Fruit fly (Drosophila melanogaster) whole organism, embryonic: ENCODE results near the gene IntS10.

Source experiments
- ATbp ChIP-seq: fragments of 200-800 bp; sonication (Bioruptor generic); optimal IDR thresholded peaks from 2 replicates; lab custom pipeline; 2017; ENCODE audit warnings: missing biosample characterization, mild to moderate bottlenecking, missing genetic modification characterization, missing genetic modification reagents
- Abd-B ChIP-seq: fragments of 200-800 bp; sonication (Bioruptor generic); optimal IDR thresholded peaks from 2 replicates; lab custom pipeline; 2018; ENCODE audit warnings: missing biosample characterization, mild to moderate bottlenecking, missing genetic modification characterization, moderate library complexity
- CG11247 ChIP-seq: fragments of 200-800 bp; sonication (Bioruptor generic); IDR thresholded peaks from 2 replicates; pipeline ENCODE4 v1.3.6; 2022; ENCODE audit warnings: missing biosample characterization, missing genetic modification characterization
- CG12236 ChIP-seq: fragments of 200-800 bp; sonication (Bioruptor generic); optimal IDR thresholded peaks from 2 replicates; lab custom pipeline; 2016; ENCODE audit warnings: missing biosample characterization, missing genetic modification characterization
- CG1233 ChIP-seq: fragments of 200-800 bp; sonication (Bioruptor generic); optimal IDR thresholded peaks from 4 replicates; lab custom pipeline; 2018; ENCODE audit warnings: missing biosample characterization, mild to moderate bottlenecking, missing genetic modification characterization
- CG12391 ChIP-seq: fragments of 200-800 bp; sonication (Bioruptor generic); optimal IDR thresholded peaks from 3 replicates; lab custom pipeline; 2018; ENCODE audit warnings: missing biosample characterization, mild to moderate bottlenecking, missing genetic modification characterization, moderate library complexity
- CG12659 ChIP-seq: fragments of 200-800 bp; sonication (Bioruptor generic); optimal IDR thresholded peaks from 3 replicates; lab custom pipeline; 2017; ENCODE audit warnings: mild to moderate bottlenecking, missing biosample characterization, missing genetic modification reagents, missing genetic modification characterization
- CG13424 ChIP-seq: fragments of 200-800 bp; sonication (Bioruptor generic); optimal IDR thresholded peaks from 2 replicates; lab custom pipeline; 2019; ENCODE audit warnings: missing biosample characterization, mild to moderate bottlenecking, missing genetic modification characterization, moderate library complexity
- CG14014 ChIP-seq: fragments of 200-800 bp; sonication (Bioruptor generic); IDR thresholded peaks from 2 replicates; pipeline ENCODE4 v1.3.6; 2022; ENCODE audit warnings: missing biosample characterization, missing genetic modification characterization
- CG14441 ChIP-seq: fragments of 200-800 bp; sonication (Bioruptor generic); IDR thresholded peaks from 2 replicates; pipeline ENCODE4 v1.3.6; 2022; ENCODE audit warnings: missing biosample characterization, missing genetic modification characterization
- CG15073 ChIP-seq: fragments of 200-800 bp; sonication (Bioruptor generic); optimal IDR thresholded peaks from 2 replicates; lab custom pipeline; 2016; ENCODE audit warnings: missing biosample characterization, missing genetic modification characterization
- CG15601 ChIP-seq: fragments of 200-800 bp; sonication (Bioruptor generic); optimal IDR thresholded peaks from 3 replicates; lab custom pipeline; 2019; ENCODE audit warnings: missing biosample characterization, mild to moderate bottlenecking, missing genetic modification characterization, moderate library complexity
- CG1792 ChIP-seq: fragments of 200-800 bp; sonication (Bioruptor generic); optimal IDR thresholded peaks from 2 replicates; lab custom pipeline; 2016; ENCODE audit warnings: missing biosample characterization, missing genetic modification characterization
- CG31388 ChIP-seq: fragments of 200-800 bp; sonication (Bioruptor generic); optimal IDR thresholded peaks from 2 replicates; lab custom pipeline; 2016; ENCODE audit warnings: missing biosample characterization, missing genetic modification characterization
- CG32772 ChIP-seq: fragments of 200-800 bp; sonication (Bioruptor generic); IDR thresholded peaks from 2 replicates; pipeline ENCODE4 v1.3.6; 2022; ENCODE audit warnings: missing biosample characterization, missing genetic modification characterization
- CG6272 ChIP-seq: fragments of 200-800 bp; sonication (Bioruptor generic); IDR thresholded peaks from 2 replicates; pipeline ENCODE4 v1.3.6; 2022; ENCODE audit warnings: missing biosample characterization, missing genetic modification characterization
- CG8478 ChIP-seq: fragments of >200 bp; optimal IDR thresholded peaks from 2 replicates; lab custom pipeline; 2018
- CG9876 ChIP-seq: fragments of 200-800 bp; sonication (Bioruptor generic); optimal IDR thresholded peaks from 2 replicates; lab custom pipeline; 2016; ENCODE audit warnings: missing biosample characterization, missing genetic modification characterization
- CrebB ChIP-seq: fragments of 200-800 bp; sonication (Bioruptor generic); optimal IDR thresholded peaks from 3 replicates; lab custom pipeline; 2018; ENCODE audit warnings: missing biosample characterization, mild to moderate bottlenecking, missing genetic modification characterization
- Fer3 ChIP-seq: fragments of 200-800 bp; sonication (Bioruptor generic); optimal IDR thresholded peaks from 2 replicates; lab custom pipeline; 2018; ENCODE audit warnings: missing biosample characterization, mild to moderate bottlenecking, missing genetic modification characterization, moderate library complexity
- Hr51 ChIP-seq, 2 experiments: fragments of 200-800 bp; sonication (Bioruptor generic); optimal IDR thresholded peaks; 2 replicates in 1 of 2; 3 replicates in 1 of 2; lab custom pipeline; 2016 to 2018; ENCODE audit warnings: missing biosample characterization in 2 of 2, missing genetic modification characterization in 2 of 2, mild to moderate bottlenecking in 1 of 2, moderate library complexity in 1 of 2
- Hsf ChIP-seq: fragments of 200-800 bp; sonication (Bioruptor generic); optimal IDR thresholded peaks from 3 replicates; lab custom pipeline; 2016; ENCODE audit warnings: missing biosample characterization, missing genetic modification characterization
- MESR4 ChIP-seq: fragments of 200-800 bp; sonication (Bioruptor generic); optimal IDR thresholded peaks from 2 replicates; lab custom pipeline; 2018; ENCODE audit warnings: missing biosample characterization, mild to moderate bottlenecking, missing genetic modification characterization, moderate library complexity
- Mad ChIP-seq: fragments of 200-800 bp; sonication (Bioruptor generic); optimal IDR thresholded peaks from 2 replicates; lab custom pipeline; 2016; ENCODE audit warnings: missing biosample characterization, missing genetic modification characterization
- Nf-YA ChIP-seq: fragments of 200-800 bp; sonication (Bioruptor generic); IDR thresholded peaks from 2 replicates; pipeline ENCODE4 v1.3.6; 2022; ENCODE audit warnings: missing biosample characterization, missing genetic modification characterization
- Rx ChIP-seq: fragments of 200-800 bp; sonication (Bioruptor generic); IDR thresholded peaks from 2 replicates; pipeline ENCODE4 v1.3.6; 2022; ENCODE audit warnings: missing biosample characterization, missing genetic modification characterization
- Side ChIP-seq: fragments of 200-800 bp; sonication (Bioruptor generic); optimal IDR thresholded peaks from 2 replicates; lab custom pipeline; 2016; ENCODE audit warnings: missing biosample characterization, missing genetic modification characterization
- Xbp1 ChIP-seq: fragments of 200-800 bp; sonication (Bioruptor generic); optimal IDR thresholded peaks from 3 replicates; lab custom pipeline; 2016; ENCODE audit warnings: missing biosample characterization, mild to moderate bottlenecking, missing genetic modification characterization
- ara ChIP-seq: fragments of 200-800 bp; sonication (Bioruptor generic); IDR thresholded peaks from 2 replicates; pipeline ENCODE4 v1.3.6; 2022; ENCODE audit warnings: missing biosample characterization, missing genetic modification characterization
- ash1 ChIP-seq: fragments of 200-800 bp; sonication (Bioruptor generic); optimal IDR thresholded peaks from 2 replicates; lab custom pipeline; 2018; ENCODE audit warnings: missing biosample characterization, mild to moderate bottlenecking, missing genetic modification characterization
- az2 ChIP-seq: fragments of 200-800 bp; sonication (Bioruptor generic); optimal IDR thresholded peaks from 3 replicates; lab custom pipeline; 2016; ENCODE audit warnings: missing biosample characterization, missing genetic modification characterization
- bbx ChIP-seq: fragments of 200-800 bp; sonication (Bioruptor generic); IDR thresholded peaks from 2 replicates; pipeline ENCODE4 v1.3.6; 2022; ENCODE audit warnings: missing biosample characterization, missing genetic modification characterization; ENCODE audit not compliant: partially characterized antibody
- chn ChIP-seq: fragments of 200-800 bp; sonication (Bioruptor generic); optimal IDR thresholded peaks from 2 replicates; lab custom pipeline; 2016; ENCODE audit warnings: missing biosample characterization, missing genetic modification characterization
- ci ChIP-seq: fragments of 200-800 bp; sonication (Bioruptor generic); IDR thresholded peaks from 3 replicates; pipeline ENCODE4 v1.3.6; 2022; ENCODE audit warnings: missing biosample characterization, missing genetic modification characterization
- croc ChIP-seq: fragments of 200-800 bp; sonication (Bioruptor generic); conservative IDR thresholded peaks from 3 replicates; pipeline ENCODE4 v1.3.6; 2022; ENCODE audit warnings: missing biosample characterization, missing genetic modification characterization
- dimm ChIP-seq: fragments of 200-800 bp; sonication (Bioruptor generic); IDR thresholded peaks from 2 replicates; pipeline ENCODE4 v1.3.6; 2022; ENCODE audit warnings: missing biosample characterization, missing genetic modification characterization
- dmrt99B ChIP-seq: fragments of 200-800 bp; sonication (Bioruptor generic); optimal IDR thresholded peaks from 2 replicates; lab custom pipeline; 2018; ENCODE audit warnings: missing biosample characterization, mild to moderate bottlenecking, missing genetic modification characterization, moderate library complexity
- exex ChIP-seq: fragments of 200-800 bp; sonication (Bioruptor generic); optimal IDR thresholded peaks from 4 replicates; lab custom pipeline; 2018; ENCODE audit warnings: missing biosample characterization, mild to moderate bottlenecking, missing genetic modification characterization, moderate library complexity
- fru ChIP-seq: fragments of >200 bp; optimal IDR thresholded peaks from 2 replicates; lab custom pipeline; 2017
- gcm ChIP-seq: fragments of 200-800 bp; sonication (Bioruptor generic); optimal IDR thresholded peaks from 2 replicates; lab custom pipeline; 2019; ENCODE audit warnings: missing biosample characterization, mild to moderate bottlenecking, missing genetic modification characterization, moderate library complexity
- lmd ChIP-seq: fragments of 200-800 bp; sonication (Bioruptor generic); IDR thresholded peaks from 2 replicates; pipeline ENCODE4 v1.3.6; 2022; ENCODE audit warnings: missing biosample characterization, missing genetic modification characterization
- lola ChIP-seq, 3 experiments: fragments of >200 bp in 2 of 3; fragments of 200-800 bp in 1 of 3; sonication (Bioruptor generic) in 1 of 3; optimal IDR thresholded peaks; 2 replicates each; lab custom pipeline; 2017 to 2019; ENCODE audit warnings: missing biosample characterization in 3 of 3, missing genetic modification characterization in 3 of 3, mild to moderate bottlenecking in 1 of 3, moderate library complexity in 1 of 3
- mam ChIP-seq: fragments of 200-800 bp; sonication (Bioruptor generic); optimal IDR thresholded peaks from 3 replicates; lab custom pipeline; 2016; ENCODE audit warnings: missing biosample characterization, missing genetic modification characterization
- org-1 ChIP-seq: fragments of 200-800 bp; sonication (Bioruptor generic); optimal IDR thresholded peaks from 2 replicates; lab custom pipeline; 2017; ENCODE audit warnings: missing biosample characterization, missing genetic modification characterization
- pzg ChIP-seq: fragments of 200-800 bp; sonication (Bioruptor generic); optimal IDR thresholded peaks from 3 replicates; lab custom pipeline; 2018; ENCODE audit warnings: missing biosample characterization, mild to moderate bottlenecking, missing genetic modification characterization, moderate library complexity
- slp2 ChIP-seq: fragments of 200-800 bp; sonication (Bioruptor generic); optimal IDR thresholded peaks from 2 replicates; lab custom pipeline; 2016; ENCODE audit warnings: missing biosample characterization, missing genetic modification characterization
- stc ChIP-seq: fragments of 200-800 bp; sonication (Bioruptor generic); IDR thresholded peaks from 2 replicates; pipeline ENCODE4 v1.3.6; 2022; ENCODE audit warnings: missing biosample characterization, missing genetic modification characterization
- tio ChIP-seq: fragments of 200-800 bp; sonication (Bioruptor generic); optimal IDR thresholded peaks from 2 replicates; lab custom pipeline; 2017; ENCODE audit warnings: missing biosample characterization, missing genetic modification characterization, inconsistent platforms
- toy ChIP-seq: fragments of 200-800 bp; sonication (Bioruptor generic); IDR thresholded peaks from 2 replicates; pipeline ENCODE4 v1.3.6; 2022; ENCODE audit warnings: missing biosample characterization, missing genetic modification characterization
- vfl ChIP-seq: fragments of 200-800 bp; sonication (Bioruptor generic); optimal IDR thresholded peaks from 2 replicates; lab custom pipeline; 2016; ENCODE audit warnings: missing biosample characterization, missing genetic modification characterization
- zfh2 ChIP-seq: fragments of 200-800 bp; sonication (Bioruptor generic); optimal IDR thresholded peaks from 2 replicates; lab custom pipeline; 2016; ENCODE audit warnings: missing biosample characterization, missing genetic modification characterization

Gene IntS10

DNA sequence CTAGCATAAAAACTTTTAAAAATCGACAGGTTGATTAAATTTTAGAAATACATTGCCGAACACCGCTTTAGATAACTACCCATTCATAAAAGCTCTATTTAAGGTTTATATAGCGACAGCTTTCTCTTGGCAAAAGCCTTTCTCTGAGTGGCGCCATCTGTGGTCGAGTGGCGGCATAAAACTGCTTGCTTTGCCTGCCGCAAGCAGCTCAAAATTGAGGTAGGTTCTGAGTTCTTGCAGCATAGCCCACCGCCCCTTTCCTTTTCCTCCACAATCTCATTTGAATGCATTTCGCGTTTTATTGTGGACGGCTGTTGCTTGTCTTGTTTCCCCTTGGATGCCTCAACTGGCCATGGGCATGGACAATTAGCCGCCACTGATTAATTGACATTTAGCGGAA lies 38.7 kb upstream of the IntS10 start (continued):
- TF ChIP-seq ci (GFP tag; lab: Robert Waterston, UW), result peak; percentile 92
- peak; percentile 79 for TF ChIP-seq az2 (GFP tag; lab: Kevin White, UChicago)
- peak; percentile 31; the same call in 1 of the 2 replicates for TF ChIP-seq CG14441 (GFP tag; lab: Robert Waterston, UW)
- TF ChIP-seq Nf-YA, result no peak
- peak; percentile 39 for TF ChIP-seq vfl
- TF ChIP-seq dmrt99B (tag; lab: Kevin White, UChicago), result peak; percentile 11
- no peak for TF ChIP-seq fru (lab: Kevin White, UChicago)
- no peak for TF ChIP-seq Abd-B (GFP tag; lab: Kevin White, UChicago)
- peak; percentile 26 for TF ChIP-seq org-1 (GFP tag; lab: Kevin White, UChicago)
- TF ChIP-seq CG9876 (GFP tag; lab: Kevin White, UChicago), result peak; percentile 53
- peak; percentile 16 for TF ChIP-seq gcm (GFP tag; lab: Kevin White, UChicago)
- TF ChIP-seq CG12659 (GFP tag; lab: Kevin White, UChicago), result peak; percentile 30
- TF ChIP-seq stc (GFP tag; lab: Robert Waterston, UW), result peak; percentile 22; the same call in 1 of the 2 replicates
- TF ChIP-seq Fer3 (tag; lab: Kevin White, UChicago), result no peak
- peak; percentile 42; the same call in 1 of the 2 replicates for TF ChIP-seq toy (GFP tag; lab: Robert Waterston, UW)
- TF ChIP-seq CG32772, result no peak; the same call in 1 of the 2 replicates
- no peak for TF ChIP-seq MESR4 (GFP tag; lab: Kevin White, UChicago)
- TF ChIP-seq CG13424 (tag; lab: Kevin White, UChicago), result peak; percentile 69
- TF ChIP-seq slp2 (GFP tag; lab: Kevin White, UChicago), result no peak
- TF ChIP-seq Mad (GFP tag; lab: Kevin White, UChicago), result peak; percentile 70
- peak; percentile 14; the same call in 1 of the 2 replicates for TF ChIP-seq ara
- peak; percentile 63 for TF ChIP-seq CG11247 (GFP tag; lab: Robert Waterston, UW)
- peak; percentile 17 for TF ChIP-seq CG1233
- no peak for TF ChIP-seq CG8478 (lab: Kevin White, UChicago)
- TF ChIP-seq Hsf (GFP tag; lab: Kevin White, UChicago), result peak; percentile 64
- peak in 1 of 3 experiments; percentile 12 for TF ChIP-seq lola (GFP tag; optimal IDR thresholded peaks at IDR 0.05; lab: Kevin White, UChicago)
- peak; percentile 83 for TF ChIP-seq Xbp1 (GFP tag; lab: Kevin White, UChicago)
- no peak for TF ChIP-seq CG15073
- peak; percentile 28 for TF ChIP-seq CG12391 (tag; lab: Kevin White, UChicago)
- TF ChIP-seq ash1 (GFP tag; lab: Kevin White, UChicago), result no peak
- TF ChIP-seq lmd, result peak; percentile 52
- no peak for TF ChIP-seq CG1792
- no peak for TF ChIP-seq tio
- no peak for TF ChIP-seq pzg (GFP tag; lab: Kevin White, UChicago)
- no peak for TF ChIP-seq bbx (GFP tag; lab: Robert Waterston, UW)
- peak; percentile 44 for TF ChIP-seq Side (GFP tag; lab: Kevin White, UChicago)
- no peak for TF ChIP-seq CG31388 (GFP tag; lab: Kevin White, UChicago)
- peak; percentile 51; the same call in 1 of the 2 replicates for TF ChIP-seq CG14014
- peak; percentile 79 for TF ChIP-seq chn (GFP tag; lab: Kevin White, UChicago)
- peak; percentile 62 for TF ChIP-seq CG15601 (tag; lab: Kevin White, UChicago)
- peak; percentile 72 for TF ChIP-seq ATbp
- peak; percentile 25 for TF ChIP-seq zfh2 (GFP tag; lab: Kevin White, UChicago)
- TF ChIP-seq dimm (GFP tag; lab: Robert Waterston, UW), result peak; percentile 38; the same call in 1 of the 2 replicates
- peak; percentile 40; the same call in 1 of the 2 replicates for TF ChIP-seq CG6272
- TF ChIP-seq Rx (GFP tag; lab: Robert Waterston, UW), result 0 out of 2 replicates have a peak, but pooled peaks have one; percentile 32
- TF ChIP-seq croc (GFP tag; lab: Robert Waterston, UW), result peak; percentile 38; the same call in 1 of the 3 replicates
- TF ChIP-seq mam (GFP tag; lab: Kevin White, UChicago), result peak; percentile 9
- peak; percentile 33 for TF ChIP-seq CrebB (tag; lab: Kevin White, UChicago)
- peak; percentile 14 for TF ChIP-seq CG12236 (GFP tag; lab: Kevin White, UChicago)
- TF ChIP-seq exex (tag; lab: Kevin White, UChicago), result no peak
- peak; percentile 44 to 48 for TF ChIP-seq Hr51 (GFP tag; optimal IDR thresholded peaks at IDR 0.05; lab: Kevin White, UChicago)
